Fruit fly (Drosophila melanogaster) whole organism, embryonic: ENCODE results near the gene Polr1D.

Source experiments
- Atf3 ChIP-seq: fragments of 200-800 bp; sonication (Bioruptor generic); optimal IDR thresholded peaks from 3 replicates; lab custom pipeline; 2016; ENCODE audit warnings: missing biosample characterization, missing genetic modification characterization
- B-H2 ChIP-seq: fragments of 200-800 bp; sonication (Bioruptor generic); optimal IDR thresholded peaks from 2 replicates; lab custom pipeline; 2018; ENCODE audit warnings: missing biosample characterization, mild to moderate bottlenecking, missing genetic modification characterization
- CG12104 ChIP-seq: fragments of 200-800 bp; sonication (Bioruptor generic); optimal IDR thresholded peaks from 3 replicates; lab custom pipeline; 2016; ENCODE audit warnings: missing biosample characterization, missing genetic modification characterization
- CG1233 ChIP-seq: fragments of 200-800 bp; sonication (Bioruptor generic); optimal IDR thresholded peaks from 4 replicates; lab custom pipeline; 2018; ENCODE audit warnings: missing biosample characterization, mild to moderate bottlenecking, missing genetic modification characterization
- CG12744 ChIP-seq: fragments of 200-800 bp; sonication (Bioruptor generic); optimal IDR thresholded peaks from 2 replicates; lab custom pipeline; 2016; ENCODE audit warnings: missing biosample characterization, missing genetic modification characterization
- CG13287 ChIP-seq: fragments of 200-800 bp; sonication (Bioruptor generic); IDR thresholded peaks from 2 replicates; pipeline ENCODE4 v1.3.6; 2022; ENCODE audit warnings: missing biosample characterization, missing genetic modification characterization; ENCODE audit not compliant: partially characterized antibody
- CG13624 ChIP-seq: fragments of 200-800 bp; sonication (Bioruptor generic); optimal IDR thresholded peaks from 2 replicates; lab custom pipeline; 2016; ENCODE audit warnings: missing biosample characterization, missing genetic modification characterization
- CG14667 ChIP-seq: fragments of 200-800 bp; sonication (Bioruptor generic); IDR thresholded peaks from 2 replicates; pipeline ENCODE4 v1.3.6; 2022; ENCODE audit warnings: missing biosample characterization, missing genetic modification characterization
- CG1602 ChIP-seq: fragments of 200-800 bp; sonication (Bioruptor generic); optimal IDR thresholded peaks from 3 replicates; lab custom pipeline; 2016; ENCODE audit warnings: missing biosample characterization, missing genetic modification characterization
- CG1792 ChIP-seq: fragments of 200-800 bp; sonication (Bioruptor generic); optimal IDR thresholded peaks from 2 replicates; lab custom pipeline; 2016; ENCODE audit warnings: missing biosample characterization, missing genetic modification characterization
- CG18619 ChIP-seq: fragments of 200-800 bp; sonication (Bioruptor generic); optimal IDR thresholded peaks from 3 replicates; lab custom pipeline; 2017; ENCODE audit warnings: missing biosample characterization, mild to moderate bottlenecking, missing genetic modification characterization
- CG31388 ChIP-seq: fragments of 200-800 bp; sonication (Bioruptor generic); optimal IDR thresholded peaks from 2 replicates; lab custom pipeline; 2016; ENCODE audit warnings: missing biosample characterization, missing genetic modification characterization
- CG42726 ChIP-seq: fragments of 200-800 bp; sonication (Bioruptor generic); IDR thresholded peaks from 2 replicates; pipeline ENCODE4 v1.3.6; 2022; ENCODE audit warnings: missing biosample characterization, missing genetic modification characterization; ENCODE audit not compliant: partially characterized antibody
- CG4404 ChIP-seq: fragments of 200-800 bp; sonication (Bioruptor generic); IDR thresholded peaks from 2 replicates; pipeline ENCODE4 v1.3.6; 2022; ENCODE audit warnings: missing biosample characterization, missing genetic modification characterization
- CG4707 ChIP-seq: fragments of 200-800 bp; sonication (Bioruptor generic); optimal IDR thresholded peaks from 2 replicates; lab custom pipeline; 2018; ENCODE audit warnings: missing biosample characterization, mild to moderate bottlenecking, missing genetic modification characterization, moderate library complexity
- CG5245 ChIP-seq: fragments of 200-800 bp; sonication (Bioruptor generic); optimal IDR thresholded peaks from 3 replicates; lab custom pipeline; 2016; ENCODE audit warnings: missing biosample characterization, missing genetic modification characterization
- CG6683 ChIP-seq: fragments of 200-800 bp; sonication (Bioruptor generic); optimal IDR thresholded peaks from 2 replicates; lab custom pipeline; 2017; ENCODE audit warnings: missing biosample characterization, mild to moderate bottlenecking, missing genetic modification characterization, missing genetic modification reagents
- CG8388 ChIP-seq: fragments of 200-800 bp; sonication (Bioruptor generic); optimal IDR thresholded peaks from 2 replicates; lab custom pipeline; 2019; ENCODE audit warnings: missing biosample characterization, mild to moderate bottlenecking, missing genetic modification characterization, moderate library complexity
- CG8765 ChIP-seq: fragments of 200-800 bp; sonication (Bioruptor generic); IDR thresholded peaks from 2 replicates; pipeline ENCODE4 v1.3.6; 2022; ENCODE audit warnings: missing biosample characterization, missing genetic modification characterization
- CG9817 ChIP-seq: fragments of 200-800 bp; sonication (Bioruptor generic); optimal IDR thresholded peaks from 2 replicates; lab custom pipeline; 2018; ENCODE audit warnings: missing biosample characterization, mild to moderate bottlenecking, missing genetic modification characterization, moderate library complexity
- CHES-1-like ChIP-seq: fragments of 200-800 bp; sonication (Bioruptor generic); optimal IDR thresholded peaks from 2 replicates; lab custom pipeline; 2016; ENCODE audit warnings: missing biosample characterization, missing genetic modification characterization
- D19B ChIP-seq: fragments of 200-800 bp; sonication (Bioruptor generic); optimal IDR thresholded peaks from 2 replicates; lab custom pipeline; 2017; ENCODE audit warnings: missing biosample characterization, mild to moderate bottlenecking, missing genetic modification characterization
- Dbx ChIP-seq: fragments of 200-800 bp; sonication (Bioruptor generic); IDR thresholded peaks from 3 replicates; pipeline ENCODE4 v1.3.6; 2022; ENCODE audit warnings: missing biosample characterization, missing genetic modification characterization
- ERR ChIP-seq: fragments of 200-800 bp; sonication (Bioruptor generic); optimal IDR thresholded peaks from 2 replicates; lab custom pipeline; 2016; ENCODE audit warnings: missing biosample characterization, missing genetic modification characterization
- Ets65A ChIP-seq: fragments of 200-800 bp; sonication (Bioruptor generic); peaks from one replicate; lab custom pipeline; 2016; ENCODE audit warnings: missing biosample characterization, missing genetic modification characterization
- H15 ChIP-seq: fragments of 200-800 bp; sonication (Bioruptor generic); IDR thresholded peaks from 3 replicates; pipeline ENCODE4 v1.3.6; 2022; ENCODE audit warnings: missing biosample characterization, missing genetic modification characterization
- Hr3 ChIP-seq: fragments of 200-800 bp; sonication (Bioruptor generic); optimal IDR thresholded peaks from 3 replicates; lab custom pipeline; 2016; ENCODE audit warnings: missing biosample characterization, missing genetic modification characterization
- Max ChIP-seq: fragments of 200-800 bp; sonication (Bioruptor generic); optimal IDR thresholded peaks from 2 replicates; lab custom pipeline; 2016; ENCODE audit warnings: missing biosample characterization, mild to moderate bottlenecking, missing genetic modification characterization
- NfI ChIP-seq: fragments of 200-800 bp; sonication (Bioruptor generic); optimal IDR thresholded peaks from 3 replicates; lab custom pipeline; 2018; ENCODE audit warnings: missing biosample characterization, mild to moderate bottlenecking, missing genetic modification characterization, moderate library complexity
- Poxn ChIP-seq: fragments of 200-800 bp; sonication (Bioruptor generic); IDR thresholded peaks from 2 replicates; pipeline ENCODE4 v1.3.6; 2022; ENCODE audit warnings: missing biosample characterization, missing genetic modification characterization
- Ssrp ChIP-seq: fragments of 200-800 bp; sonication (Bioruptor generic); optimal IDR thresholded peaks from 2 replicates; lab custom pipeline; 2018; ENCODE audit warnings: missing biosample characterization, mild to moderate bottlenecking, missing genetic modification characterization, moderate library complexity
- Stat92E ChIP-seq, 3 experiments: fragments of >200 bp in 2 of 3; fragments of 200-800 bp in 1 of 3; sonication (Bioruptor generic) in 1 of 3; optimal IDR thresholded peaks; 2 replicates each; lab custom pipeline; 2017 to 2019; ENCODE audit warnings: missing biosample characterization in 3 of 3, missing genetic modification characterization in 3 of 3, mild to moderate bottlenecking in 1 of 3, moderate library complexity in 1 of 3
- ab ChIP-seq: fragments of 200-800 bp; sonication (Bioruptor generic); optimal IDR thresholded peaks from 2 replicates; lab custom pipeline; 2016; ENCODE audit warnings: missing biosample characterization, missing genetic modification characterization
- aop ChIP-seq: fragments of 200-800 bp; sonication (Bioruptor generic); IDR thresholded peaks from 2 replicates; pipeline ENCODE4 v1.3.6; 2022; ENCODE audit warnings: missing biosample characterization, missing genetic modification characterization
- bab2 ChIP-seq: fragments of 200-800 bp; sonication (Bioruptor generic); optimal IDR thresholded peaks from 2 replicates; lab custom pipeline; 2016; ENCODE audit warnings: missing biosample characterization, missing genetic modification characterization
- chif ChIP-seq, 2 experiments: fragments of 200-800 bp; sonication (Bioruptor generic); optimal IDR thresholded peaks; 3 replicates each; lab custom pipeline; 2016; ENCODE audit warnings: missing biosample characterization in 2 of 2, missing genetic modification characterization in 2 of 2
- corto ChIP-seq: fragments of 200-800 bp; sonication (Bioruptor generic); optimal IDR thresholded peaks from 2 replicates; lab custom pipeline; 2016; ENCODE audit warnings: missing biosample characterization, mild to moderate bottlenecking, missing genetic modification characterization, moderate library complexity
- crp ChIP-seq, 2 experiments: fragments of 200-800 bp; sonication (Bioruptor generic); optimal IDR thresholded peaks; 2 replicates in 1 of 2; 3 replicates in 1 of 2; lab custom pipeline; 2017; ENCODE audit warnings: missing biosample characterization in 2 of 2, missing genetic modification characterization in 2 of 2, mild to moderate bottlenecking in 1 of 2, moderate library complexity in 1 of 2
- eve ChIP-seq, 2 experiments: fragments of >200 bp; optimal IDR thresholded peaks; 2 replicates each; lab custom pipeline; 2017; ENCODE audit warnings: missing biosample characterization in 2 of 2, missing genetic modification characterization in 2 of 2
- ewg ChIP-seq: fragments of 200-800 bp; sonication (Bioruptor generic); optimal IDR thresholded peaks from 3 replicates; lab custom pipeline; 2017; ENCODE audit warnings: mild to moderate bottlenecking, missing biosample characterization, missing genetic modification reagents, missing genetic modification characterization
- gro ChIP-seq: fragments of 200-800 bp; sonication (Bioruptor generic); optimal IDR thresholded peaks from 2 replicates; lab custom pipeline; 2016; ENCODE audit warnings: missing biosample characterization, missing genetic modification characterization
- insv ChIP-seq, 2 experiments: fragments of 200-800 bp; sonication (Bioruptor generic); optimal IDR thresholded peaks; 3 replicates each; lab custom pipeline; 2016 to 2018; ENCODE audit warnings: missing biosample characterization in 2 of 2, missing genetic modification characterization in 2 of 2
- kah ChIP-seq: fragments of 200-800 bp; sonication (Bioruptor generic); optimal IDR thresholded peaks from 2 replicates; lab custom pipeline; 2018; ENCODE audit warnings: missing biosample characterization, mild to moderate bottlenecking, missing genetic modification characterization
- luna ChIP-seq: fragments of 200-800 bp; sonication (Bioruptor generic); optimal IDR thresholded peaks from 2 replicates; lab custom pipeline; 2016; ENCODE audit warnings: missing biosample characterization, missing genetic modification characterization
- mld ChIP-seq: fragments of 200-800 bp; sonication (Bioruptor generic); IDR thresholded peaks from 3 replicates; pipeline ENCODE4 v1.3.6; 2022; ENCODE audit warnings: missing biosample characterization, missing genetic modification characterization; ENCODE audit not compliant: partially characterized antibody
- nmo ChIP-seq: fragments of 200-800 bp; sonication (Bioruptor generic); optimal IDR thresholded peaks from 2 replicates; lab custom pipeline; 2018; ENCODE audit warnings: missing biosample characterization, mild to moderate bottlenecking, missing genetic modification characterization, moderate library complexity
- onecut ChIP-seq: fragments of 200-800 bp; sonication (Bioruptor generic); IDR thresholded peaks from 2 replicates; pipeline ENCODE4 v1.3.6; 2022; ENCODE audit warnings: missing biosample characterization, missing genetic modification characterization
- slou ChIP-seq: fragments of 200-800 bp; sonication (Bioruptor generic); optimal IDR thresholded peaks from 3 replicates; lab custom pipeline; 2016; ENCODE audit warnings: missing biosample characterization, missing genetic modification characterization
- sob ChIP-seq: fragments of 200-800 bp; sonication (Bioruptor generic); IDR thresholded peaks from 2 replicates; pipeline ENCODE4 v1.3.6; 2022; ENCODE audit warnings: missing biosample characterization, missing genetic modification characterization
- tup ChIP-seq: fragments of 200-800 bp; sonication (Bioruptor generic); optimal IDR thresholded peaks from 2 replicates; lab custom pipeline; 2016; ENCODE audit warnings: missing biosample characterization, mild to moderate bottlenecking, missing genetic modification characterization, moderate library complexity
- unc-4 ChIP-seq: fragments of 200-800 bp; sonication (Bioruptor generic); IDR thresholded peaks from 2 replicates; pipeline ENCODE4 v1.3.6; 2022; ENCODE audit warnings: missing biosample characterization, missing genetic modification characterization; ENCODE audit not compliant: partially characterized antibody

Gene Polr1D

dm6 chr2L:19126888-19127287 is 8.1 kb downstream of the Polr1D start (continued):
- no peak for TF ChIP-seq CG31388 (GFP tag; lab: Kevin White, UChicago)
- peak; percentile 70 for TF ChIP-seq Hr3 (GFP tag; lab: Kevin White, UChicago)
- TF ChIP-seq CHES-1-like (GFP tag; lab: Kevin White, UChicago): no peak
- no peak for TF ChIP-seq tup (GFP tag; lab: Kevin White, UChicago)
- TF ChIP-seq CG8388 (GFP tag; lab: Kevin White, UChicago): peak; percentile 58
- TF ChIP-seq corto (GFP tag; lab: Kevin White, UChicago): no peak
- TF ChIP-seq Ssrp (tag; lab: Kevin White, UChicago): peak; percentile 68
- peak; percentile 83 for TF ChIP-seq CG9817
- no peak for TF ChIP-seq bab2
- no peak for TF ChIP-seq mld (GFP tag; lab: Robert Waterston, UW)
- TF ChIP-seq CG1233: peak; percentile 43
- TF ChIP-seq Poxn (GFP tag; lab: Robert Waterston, UW): no peak
- TF ChIP-seq Atf3 (GFP tag; lab: Kevin White, UChicago): no peak
- TF ChIP-seq ewg: no peak
- TF ChIP-seq CG8765: no peak
- TF ChIP-seq CG4404 (GFP tag; lab: Robert Waterston, UW): no peak
- TF ChIP-seq CG14667 (GFP tag; lab: Robert Waterston, UW): no peak
- TF ChIP-seq CG4707 (GFP tag; lab: Kevin White, UChicago): no peak
- TF ChIP-seq CG12744 (GFP tag; lab: Kevin White, UChicago): no peak
- TF ChIP-seq sob (GFP tag; lab: Robert Waterston, UW): peak; percentile 59
- TF ChIP-seq CG5245 (GFP tag; lab: Kevin White, UChicago): peak; percentile 23
- TF ChIP-seq eve (GFP tag; optimal IDR thresholded peaks at IDR 0.05; lab: Kevin White, UChicago): no peak
- TF ChIP-seq CG13287 (GFP tag; lab: Robert Waterston, UW): peak; percentile 51; the same call in 1 of the 2 replicates
- TF ChIP-seq kah (GFP tag; lab: Kevin White, UChicago): peak; percentile 24
- TF ChIP-seq CG42726: no peak
- TF ChIP-seq H15 (GFP tag; lab: Robert Waterston, UW): no peak
- no peak for TF ChIP-seq luna (GFP tag; lab: Kevin White, UChicago)
- TF ChIP-seq unc-4 (GFP tag; lab: Robert Waterston, UW): no peak; the same call in 1 of the 2 replicates
- no peak for TF ChIP-seq aop (GFP tag; lab: Robert Waterston, UW)
- peak; percentile 75 for TF ChIP-seq NfI (GFP tag; lab: Kevin White, UChicago)
- peak; percentile 66 to 91 for TF ChIP-seq crp (GFP tag; optimal IDR thresholded peaks at IDR 0.05; lab: Kevin White, UChicago)
- TF ChIP-seq D19B (GFP tag; lab: Kevin White, UChicago): no peak
- peak in 1 of 2 experiments; percentile 69 for TF ChIP-seq insv (GFP tag; optimal IDR thresholded peaks at IDR 0.05; lab: Kevin White, UChicago)
- TF ChIP-seq CG13624 (GFP tag; lab: Kevin White, UChicago): no peak
- TF ChIP-seq Ets65A (GFP tag; lab: Kevin White, UChicago): no peak
- TF ChIP-seq CG18619 (GFP tag; lab: Kevin White, UChicago): peak; percentile 68
- TF ChIP-seq onecut (GFP tag; lab: Robert Waterston, UW): no peak
- peak; percentile 23 for TF ChIP-seq CG12104 (GFP tag; lab: Kevin White, UChicago)
- TF ChIP-seq nmo (GFP tag; lab: Kevin White, UChicago): peak; percentile 79
- TF ChIP-seq chif (GFP tag; optimal IDR thresholded peaks at IDR 0.05; lab: Kevin White, UChicago): peak in 1 of 2 experiments; percentile 2
- TF ChIP-seq B-H2: peak; percentile 82
- TF ChIP-seq Dbx (GFP tag; lab: Robert Waterston, UW): 0 out of 3 replicates have a peak, but pooled peaks have one; percentile 44
- peak; percentile 57 for TF ChIP-seq CG1602 (GFP tag; lab: Kevin White, UChicago)
- TF ChIP-seq ERR (GFP tag; lab: Kevin White, UChicago): no peak
- no peak for TF ChIP-seq ab (GFP tag; lab: Kevin White, UChicago)
- TF ChIP-seq CG1792 (GFP tag; lab: Kevin White, UChicago): no peak
- TF ChIP-seq gro (GFP tag; lab: Kevin White, UChicago): no peak
- TF ChIP-seq Stat92E (GFP tag; optimal IDR thresholded peaks at IDR 0.05; lab: Kevin White, UChicago): peak in 1 of 3 experiments; percentile 56
- TF ChIP-seq Max: peak; percentile 25
- TF ChIP-seq slou: no peak
- TF ChIP-seq CG6683 (GFP tag; lab: Kevin White, UChicago): peak; percentile 52
